Worm (Caenorhabditis elegans) whole organism, midembryonic: ENCODE results near the gene srx-74.

Source experiments
- T22C8.4 ChIP-seq: fragments of 200-800 bp; sonication (Bioruptor generic); IDR thresholded peaks from 2 replicates; pipeline ENCODE4 v1.3.6; 2022; ENCODE audit warnings: missing genetic modification characterization, missing compliant biosample characterization
- cog-1 ChIP-seq: sonication (generic microtip); optimal IDR thresholded peaks from 2 replicates; lab custom pipeline; 2016; ENCODE audit warnings: missing genetic modification characterization, missing compliant biosample characterization
- flt-1 ChIP-seq: fragments of 200-800 bp; sonication (Bioruptor generic); IDR thresholded peaks from 2 replicates; pipeline ENCODE4 v1.3.6; 2022; ENCODE audit warnings: missing genetic modification characterization, missing compliant biosample characterization
- klf-2 ChIP-seq: fragments of 200-800 bp; sonication (Bioruptor generic); conservative IDR thresholded peaks from 2 replicates; pipeline ENCODE4 v1.3.6; 2022; ENCODE audit warnings: missing genetic modification reagents, missing genetic modification characterization, missing compliant biosample characterization
- med-1 ChIP-seq: sonication (generic microtip); optimal IDR thresholded peaks from 2 replicates; lab custom pipeline; 2017; ENCODE audit warnings: missing genetic modification characterization, mild to moderate bottlenecking, missing compliant biosample characterization, antibody characterized with exemption, missing genetic modification reagents; ENCODE audit not compliant: insufficient read depth
- ref-1 ChIP-seq: fragments of 200-800 bp; sonication (Bioruptor generic); conservative IDR thresholded peaks from 2 replicates; pipeline ENCODE4 v1.3.6; 2022; ENCODE audit warnings: missing genetic modification reagents, missing genetic modification characterization, missing compliant biosample characterization
- tab-1 ChIP-seq: fragments of 200-800 bp; sonication (Bioruptor generic); IDR thresholded peaks from 2 replicates; pipeline ENCODE4 v1.3.6; 2022; ENCODE audit warnings: missing genetic modification characterization, missing compliant biosample characterization
- ztf-23 ChIP-seq: fragments of 200-800 bp; sonication (Bioruptor generic); IDR thresholded peaks from 2 replicates; pipeline ENCODE4 v1.3.6; 2022; ENCODE audit warnings: missing genetic modification reagents, missing genetic modification characterization, missing compliant biosample characterization
- ztf-29 ChIP-seq: fragments of 200-800 bp; sonication (Bioruptor generic); IDR thresholded peaks from 2 replicates; pipeline ENCODE4 v1.3.6; 2022; ENCODE audit warnings: missing genetic modification reagents, missing genetic modification characterization, missing compliant biosample characterization

srx-74 gene

DNA sequence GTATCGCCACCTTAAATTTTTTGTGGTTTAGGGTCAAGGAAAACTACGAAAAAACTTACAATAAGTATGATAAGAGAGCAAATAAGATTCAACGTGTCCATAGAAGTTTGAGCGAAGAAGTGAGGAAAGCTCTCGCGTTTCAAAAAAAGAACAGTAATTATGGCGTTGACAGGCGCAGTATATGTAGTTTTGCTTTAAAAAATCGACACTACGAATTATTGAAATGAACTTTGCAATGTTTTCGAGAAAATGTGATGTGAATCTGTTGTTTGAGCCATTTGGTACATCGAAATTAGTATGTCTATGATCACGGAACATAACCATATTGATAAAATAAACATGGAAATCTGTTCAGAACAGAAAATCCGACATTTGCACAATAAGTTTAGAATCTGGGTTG, at the start of gene srx-74:
Gene srx-74, minus strand, starts transcription at position 101 of the 400 bp plus-strand sequence.
- no peak for TF ChIP-seq ztf-29 (GFP tag; lab: Robert Waterston, UW)
- no peak for TF ChIP-seq flt-1 (GFP tag; lab: Robert Waterston, UW)
- TF ChIP-seq klf-2 (GFP tag; lab: Robert Waterston, UW) = no peak

DNA sequence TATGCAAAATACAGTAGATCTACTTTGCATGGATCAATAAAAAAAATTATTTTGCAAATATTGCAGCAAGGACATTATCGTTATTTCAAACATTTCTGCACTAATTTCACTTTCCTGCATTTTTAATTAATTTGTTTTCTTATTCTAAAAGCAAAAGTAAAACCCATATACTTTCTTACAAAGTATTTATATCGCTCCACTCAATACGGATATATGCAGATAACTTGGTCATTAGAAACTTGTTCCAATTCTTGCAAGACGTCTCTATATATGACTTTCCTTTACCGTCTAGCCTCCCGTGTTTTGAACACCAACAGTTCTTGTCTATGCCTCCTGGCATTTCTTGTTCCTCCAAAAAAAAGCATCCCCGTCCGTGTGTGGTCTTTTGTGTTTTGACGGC, 48.2 kb upstream of the srx-74 start, which contains the start of gene oac-24:
Gene oac-24, plus strand, starts transcription at position 301 of the 400 bp plus-strand sequence.
- TF ChIP-seq ztf-29 (GFP tag; lab: Robert Waterston, UW) = no peak
- TF ChIP-seq T22C8.4 (GFP tag; lab: Robert Waterston, UW) = no peak
- TF ChIP-seq ztf-23 (GFP tag; lab: Robert Waterston, UW) = no peak
- no peak for TF ChIP-seq klf-2 (GFP tag; lab: Robert Waterston, UW)
- no peak for TF ChIP-seq cog-1 (tag; lab: Kevin White, UChicago)

DNA sequence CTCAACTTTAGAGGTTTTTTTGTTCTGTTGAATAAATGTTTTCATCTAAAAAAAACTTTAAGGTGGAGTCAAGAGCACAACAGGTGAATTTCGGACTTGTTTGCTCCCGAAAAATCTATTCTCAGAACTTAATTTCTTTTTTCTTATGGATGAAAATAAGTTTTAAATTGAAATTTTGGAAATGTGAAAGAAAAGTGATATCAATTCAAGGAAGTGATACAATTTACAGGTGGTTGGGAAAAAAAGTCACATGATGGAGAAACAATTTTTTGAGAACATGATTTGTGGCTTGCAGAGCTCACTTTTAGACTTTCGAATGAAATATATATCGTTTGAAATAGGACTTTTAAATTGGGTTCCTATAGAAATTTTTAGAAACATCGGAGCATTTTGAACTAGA, 45.3 kb upstream of the srx-74 start:
- no peak for TF ChIP-seq T22C8.4 (GFP tag; lab: Robert Waterston, UW)

DNA sequence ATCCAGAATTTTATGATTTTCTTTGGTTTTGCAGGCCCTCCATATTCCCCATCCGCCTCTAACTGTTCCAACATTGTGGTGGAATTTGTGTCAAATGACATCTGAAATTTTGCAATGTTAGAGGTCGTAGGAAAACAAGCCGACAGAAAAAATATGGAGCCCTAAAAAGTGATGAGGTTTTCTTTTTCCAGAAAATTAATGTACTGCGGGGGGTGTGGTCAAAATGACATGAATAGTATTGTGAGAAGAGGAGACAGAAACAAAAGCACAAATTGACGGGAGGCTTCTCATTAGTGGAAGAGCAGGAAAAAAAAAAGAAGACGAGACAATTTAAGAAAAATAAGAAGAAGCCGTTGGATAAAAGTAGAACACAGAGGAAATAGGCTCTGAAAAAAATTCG, 37.9 kb upstream of the srx-74 start, which contains the start of gene ZC266.1:
Gene ZC266.1, minus strand, starts transcription at position 101 of the 400 bp plus-strand sequence.
- TF ChIP-seq med-1 = no peak
- no peak for TF ChIP-seq cog-1 (tag; lab: Kevin White, UChicago)
- no peak for TF ChIP-seq tab-1
- no peak for TF ChIP-seq T22C8.4 (GFP tag; lab: Robert Waterston, UW)
- no peak for TF ChIP-seq ztf-29 (GFP tag; lab: Robert Waterston, UW)
- no peak for TF ChIP-seq ref-1 (GFP tag; lab: Robert Waterston, UW)
- TF ChIP-seq flt-1 (GFP tag; lab: Robert Waterston, UW) = no peak
- no peak for TF ChIP-seq ztf-23 (GFP tag; lab: Robert Waterston, UW)
- TF ChIP-seq klf-2 (GFP tag; lab: Robert Waterston, UW) = no peak

DNA sequence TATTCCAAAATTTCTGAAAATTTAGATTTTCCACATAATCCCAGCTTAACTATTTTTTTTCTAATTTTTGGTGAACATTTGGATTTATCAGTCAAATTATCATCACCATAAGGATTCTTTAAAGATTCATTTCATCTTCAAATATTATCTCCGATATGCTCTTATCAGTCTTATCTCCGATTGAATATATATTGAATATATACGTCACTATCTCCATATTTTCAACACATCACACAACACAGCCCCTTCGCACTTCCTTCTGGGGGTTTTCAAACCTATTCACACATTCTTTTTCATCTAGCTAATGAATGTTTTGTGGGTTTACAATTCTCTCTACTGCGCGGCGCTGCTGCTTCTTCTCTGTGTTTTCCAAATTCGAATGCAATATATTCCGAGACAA, 36.4 kb upstream of the srx-74 start:
- no peak for TF ChIP-seq ztf-29 (GFP tag; lab: Robert Waterston, UW)
- TF ChIP-seq ztf-23 (GFP tag; lab: Robert Waterston, UW) = no peak

DNA sequence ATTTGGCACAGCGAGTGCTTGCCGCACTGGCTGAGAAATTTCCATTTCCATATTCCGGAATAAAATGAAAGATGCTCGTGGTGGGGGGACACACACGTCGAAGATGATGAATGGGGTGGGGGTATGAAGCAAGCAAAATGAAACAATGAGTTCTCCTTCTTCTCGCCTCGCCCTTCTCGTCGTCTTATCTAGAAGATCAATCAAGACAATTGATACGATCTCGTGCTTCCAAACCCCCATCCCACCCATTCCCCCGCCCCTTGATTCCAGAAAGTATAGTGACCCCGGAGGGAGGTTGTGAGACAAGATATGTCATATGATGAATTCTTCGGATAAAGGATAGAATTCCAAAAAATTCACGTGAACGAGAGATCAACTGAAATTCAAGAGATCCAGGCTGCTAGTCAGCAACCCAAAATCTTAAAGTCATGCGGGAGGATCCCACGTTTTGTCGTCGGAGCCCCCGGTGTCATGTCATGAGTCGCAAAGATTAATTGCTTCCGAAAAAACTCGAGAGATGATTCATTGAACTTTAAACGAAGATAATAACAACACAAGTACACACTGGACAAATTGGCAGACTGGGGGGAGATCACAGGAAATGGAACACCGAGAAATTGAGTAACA, 32.3 kb upstream of the srx-74 start:
- TF ChIP-seq cog-1 (tag; lab: Kevin White, UChicago) (no peak), ztf-29 (GFP tag; lab: Robert Waterston, UW) (no peak), T22C8.4 (GFP tag; lab: Robert Waterston, UW) (no peak), tab-1 (no peak), klf-2 (GFP tag; lab: Robert Waterston, UW) (no peak), ztf-23 (GFP tag; lab: Robert Waterston, UW) (no peak), med-1 (no peak), flt-1 (GFP tag; lab: Robert Waterston, UW) (no peak)

DNA sequence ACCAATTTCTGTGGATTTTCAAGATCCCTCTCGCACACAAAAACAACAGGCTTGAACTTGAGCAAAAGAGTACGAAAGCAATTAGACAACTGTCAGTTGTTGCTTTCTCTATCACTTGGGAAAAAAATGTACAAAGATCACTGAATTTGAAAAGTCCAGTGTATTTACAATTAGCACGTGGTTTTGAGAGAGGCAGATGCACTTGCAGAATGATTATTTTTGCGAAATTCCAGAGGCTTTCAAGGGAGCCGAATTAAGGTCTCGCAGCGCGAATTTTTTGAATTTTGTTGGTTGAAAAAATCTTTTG, 30.9 kb upstream of the srx-74 start:
- TF ChIP-seq klf-2 (GFP tag; lab: Robert Waterston, UW) (no peak), ref-1 (GFP tag; lab: Robert Waterston, UW) (no peak), cog-1 (tag; lab: Kevin White, UChicago) (no peak), ztf-29 (GFP tag; lab: Robert Waterston, UW) (no peak), tab-1 (no peak), T22C8.4 (GFP tag; lab: Robert Waterston, UW) (no peak), flt-1 (GFP tag; lab: Robert Waterston, UW) (no peak), med-1 (no peak), ztf-23 (GFP tag; lab: Robert Waterston, UW) (no peak)

DNA sequence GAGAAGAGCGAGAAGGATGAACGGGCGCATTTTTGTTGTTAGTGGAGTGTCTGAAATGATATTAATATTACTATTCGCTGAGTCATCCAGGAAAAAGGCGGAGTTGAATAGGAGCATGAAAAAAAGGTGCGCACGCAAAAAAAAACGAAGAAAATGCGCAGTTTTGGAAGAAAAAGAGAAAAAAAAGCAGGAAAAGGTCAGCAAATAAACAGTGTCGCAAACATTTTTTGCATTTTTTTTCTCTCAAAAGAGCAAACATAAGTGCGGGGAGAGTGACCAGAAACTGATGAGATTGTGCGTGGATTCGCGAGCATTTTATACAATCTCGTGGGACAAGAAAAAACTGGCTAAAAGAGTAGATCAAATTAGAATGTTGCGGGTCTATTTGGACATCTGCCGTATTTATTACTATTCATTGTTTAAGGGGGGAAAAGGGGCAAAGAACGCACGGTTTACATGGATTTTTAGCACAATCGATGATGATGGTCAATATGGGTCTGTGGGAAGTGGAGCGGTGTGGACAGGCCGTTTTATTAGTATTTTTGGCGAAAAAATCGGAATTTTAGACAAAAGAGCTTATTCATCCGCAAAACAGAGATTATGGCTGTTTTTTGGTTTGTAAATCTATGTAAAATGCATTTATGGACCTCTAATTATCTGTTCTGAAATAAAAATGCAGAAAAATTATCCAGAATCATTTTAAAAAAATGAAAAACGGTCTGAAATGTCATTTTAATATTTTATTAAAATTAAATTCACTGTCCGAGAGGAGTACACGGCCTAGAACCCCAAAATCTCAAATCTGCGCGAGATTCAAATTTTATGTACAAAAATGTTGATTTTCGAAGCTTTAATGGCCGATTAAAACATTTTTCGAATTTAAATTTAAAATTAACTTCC, 30.3 kb upstream of the srx-74 start, which contains the start of gene cpg-8:
Gene cpg-8, minus strand, starts transcription at position 51 of the 900 bp plus-strand sequence.
- TF ChIP-seq ztf-23 (GFP tag; lab: Robert Waterston, UW) = no peak
- no peak for TF ChIP-seq cog-1 (tag; lab: Kevin White, UChicago)
- no peak for TF ChIP-seq T22C8.4 (GFP tag; lab: Robert Waterston, UW)
- TF ChIP-seq klf-2 (GFP tag; lab: Robert Waterston, UW) = no peak
- no peak for TF ChIP-seq ref-1 (GFP tag; lab: Robert Waterston, UW)
- TF ChIP-seq ztf-29 (GFP tag; lab: Robert Waterston, UW) = no peak
- no peak for TF ChIP-seq med-1
- no peak for TF ChIP-seq tab-1
- no peak for TF ChIP-seq flt-1 (GFP tag; lab: Robert Waterston, UW)

DNA sequence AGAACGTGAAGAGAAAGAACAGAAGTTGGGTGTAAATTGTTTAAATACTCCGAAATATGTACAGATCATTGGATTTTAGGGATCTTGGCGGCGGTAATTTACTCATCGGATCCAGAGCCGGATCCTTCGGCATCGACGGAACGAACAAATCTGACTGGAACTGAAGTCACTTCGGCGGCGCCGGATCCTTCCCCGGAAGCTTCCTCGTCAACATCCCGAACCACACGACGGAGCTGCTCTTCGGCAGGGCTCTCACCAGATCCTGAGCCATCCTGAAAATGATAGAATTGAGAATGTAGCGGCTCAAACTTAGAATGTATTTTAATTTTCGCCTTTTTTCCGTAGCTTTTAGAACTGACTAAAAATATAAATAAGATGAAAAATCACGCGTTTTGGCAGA, 29.4 kb upstream of the srx-74 start:
- no peak for TF ChIP-seq ztf-29 (GFP tag; lab: Robert Waterston, UW)
- no peak for TF ChIP-seq cog-1 (tag; lab: Kevin White, UChicago)
- no peak for TF ChIP-seq ztf-23 (GFP tag; lab: Robert Waterston, UW)
- TF ChIP-seq flt-1 (GFP tag; lab: Robert Waterston, UW) = no peak
- TF ChIP-seq klf-2 (GFP tag; lab: Robert Waterston, UW) = no peak
- no peak for TF ChIP-seq T22C8.4 (GFP tag; lab: Robert Waterston, UW)
- no peak for TF ChIP-seq med-1
- TF ChIP-seq ref-1 (GFP tag; lab: Robert Waterston, UW) = no peak
- no peak for TF ChIP-seq tab-1

DNA sequence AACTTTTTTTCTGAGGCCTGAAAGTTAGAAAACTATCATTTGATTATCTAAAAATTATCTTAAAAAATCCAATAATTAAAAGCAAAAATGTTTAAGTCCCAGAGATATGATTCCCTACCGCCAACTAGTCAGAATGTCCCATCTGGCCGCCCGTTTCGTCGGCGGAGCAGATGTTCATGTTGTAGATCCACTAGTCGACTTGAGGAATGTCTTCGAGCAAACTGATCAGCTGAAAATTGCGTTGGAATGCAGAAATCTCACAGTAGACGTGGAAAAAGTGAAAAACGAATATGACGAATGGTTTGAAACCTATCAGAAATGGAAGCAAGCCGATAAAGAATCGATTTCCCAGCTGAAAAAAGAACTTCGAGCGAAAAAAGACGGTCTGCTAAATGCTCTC, 26.9 kb upstream of the srx-74 start, which contains the start of gene K03B4.1:
Gene K03B4.1, plus strand, starts transcription at position 97 of the 400 bp plus-strand sequence.
- no peak for TF ChIP-seq klf-2 (GFP tag; lab: Robert Waterston, UW)
